Fruit fly (Drosophila melanogaster) S2 (cell line): ENCODE data around the gene CG8509.

Experiments
- CG8478 ChIP-seq: fragments of >200 bp; optimal IDR thresholded peaks from 2 replicates; lab custom pipeline; 2018
- CTCF ChIP-seq, 2 experiments: fragments of >200 bp; optimal IDR thresholded peaks; 2 replicates each; lab custom pipeline; 2018

DNA sequence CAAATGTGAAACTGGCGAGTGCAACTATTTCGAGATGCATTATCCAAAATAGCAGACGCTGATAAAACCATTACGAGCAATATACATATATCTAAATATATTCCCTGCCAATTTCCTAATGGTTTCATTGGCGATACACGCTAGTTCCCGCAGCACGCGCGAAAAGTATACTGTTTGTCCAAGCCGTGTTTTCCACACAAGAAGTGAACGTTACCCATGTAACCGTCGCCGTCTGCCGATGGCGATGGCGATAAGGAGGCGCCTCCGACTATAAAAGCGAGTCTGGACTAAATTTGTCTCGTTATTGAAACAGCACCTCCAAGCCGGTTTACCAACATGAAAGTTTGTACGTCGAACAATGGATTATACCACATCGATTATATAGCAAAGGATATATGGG is 30.5 kb upstream of the CG8509 start, which contains the start of gene CG43673:
- no peak for TF ChIP-seq CG8478 (lab: Kevin White, UChicago)
- no peak for TF ChIP-seq CTCF (optimal IDR thresholded peaks at IDR 0.05; lab: Kevin White, UChicago)
